Worm (Caenorhabditis elegans): ENCODE measurements around the gene sfxn-5.

Gene sfxn-5

DNA sequence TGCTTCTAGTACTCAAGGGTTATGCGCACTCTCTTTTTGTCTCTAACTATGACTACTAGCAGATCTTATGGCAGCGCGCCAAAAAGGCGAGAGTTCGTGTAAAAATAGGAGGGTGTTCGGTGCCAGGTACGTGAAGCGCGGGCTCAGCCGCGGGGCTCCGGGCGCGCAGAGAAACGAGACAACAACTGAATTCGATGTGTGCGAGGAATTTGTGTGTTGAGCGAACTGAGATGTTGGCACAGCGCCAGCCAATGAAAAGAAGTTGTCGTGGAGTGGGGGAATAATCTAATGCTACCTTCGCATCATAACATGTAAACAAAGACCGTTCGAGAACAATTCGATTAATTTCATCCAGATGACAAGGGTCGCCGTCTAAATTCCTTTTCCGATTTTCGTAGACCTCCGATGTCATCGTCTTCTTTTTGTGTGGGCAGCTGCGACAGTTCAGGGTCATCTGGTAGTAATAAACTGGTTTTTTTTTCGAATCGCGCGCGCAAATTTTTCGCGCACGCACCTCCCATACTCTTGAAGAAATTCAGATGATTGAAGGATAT lies 26.6 kb upstream of the sfxn-5 start (continued):
- TF ChIP-seq mep-1 (tag; optimal IDR thresholded peaks at IDR 0.05) (peak; percentile 25), tra-1 (GFP tag; IDR thresholded peaks at IDR 0.05) (0 out of 2 replicates have a peak, but pooled peaks have one; percentile 15), rbr-2 (tag; optimal IDR thresholded peaks at IDR 0.05) (peak; percentile 81), daf-8 (GFP tag; IDR thresholded peaks at IDR 0.05) (no peak), zfp-2 (tag; optimal IDR thresholded peaks at IDR 0.05) (no peak), F37D6.2 (tag; optimal IDR thresholded peaks at IDR 0.05) (peak; percentile 59), dmd-9 (GFP tag; IDR thresholded peaks at IDR 0.05) (no peak), D1046.2 (GFP tag; IDR thresholded peaks at IDR 0.05) (0 out of 2 replicates have a peak, but pooled peaks have one; percentile 57), nhr-111 (GFP tag; optimal IDR thresholded peaks at IDR 0.05) (no peak), nhr-41 (GFP tag; IDR thresholded peaks at IDR 0.05) (no peak), sdz-12 (GFP tag; optimal IDR thresholded peaks at IDR 0.05) (no peak), madf-5 (GFP tag; IDR thresholded peaks at IDR 0.05) (no peak), php-3 (GFP tag; IDR thresholded peaks at IDR 0.05) (no peak), mxl-2 (GFP tag; conservative IDR thresholded peaks at IDR 0.05) (0 out of 2 replicates have a peak, but pooled peaks have one; percentile 15), mes-2 (tag; optimal IDR thresholded peaks at IDR 0.05; ENCODE audit: poor library complexity, severe bottlenecking) (peak; percentile 43), R02D3.7 (tag; optimal IDR thresholded peaks at IDR 0.05) (no peak), hlh-11 (tag; optimal IDR thresholded peaks at IDR 0.05) (peak; percentile 49), T20F7.1 (GFP tag; optimal IDR thresholded peaks at IDR 0.05) (no peak), unc-130 (GFP tag; optimal IDR thresholded peaks at IDR 0.05) (no peak), unc-39 (tag; optimal IDR thresholded peaks at IDR 0.05) (no peak), nhr-77 (tag; optimal IDR thresholded peaks at IDR 0.05) (peak; percentile 16), F10B5.3 (tag; optimal IDR thresholded peaks at IDR 0.05) (no peak), Y105C5A.15 (GFP tag; IDR thresholded peaks at IDR 0.05) (no peak), egl-27 (tag; optimal IDR thresholded peaks at IDR 0.05) (no peak), nhr-42 (GFP tag; IDR thresholded peaks at IDR 0.05) (peak; percentile 57), gei-8 (GFP tag; optimal IDR thresholded peaks at IDR 0.05) (no peak), nhr-6 (tag; optimal IDR thresholded peaks at IDR 0.05) (no peak), Y5F2A.4 (GFP tag; optimal IDR thresholded peaks at IDR 0.05) (no peak), ceh-20 (GFP tag; IDR thresholded peaks at IDR 0.05) (peak; percentile 39; the same call in 1 of the 2 replicates), zip-2 (tag; optimal IDR thresholded peaks at IDR 0.05) (no peak), aha-1 (tag) (peak; percentile 97), jun-1 (tag; optimal IDR thresholded peaks at IDR 0.05) (no peak), daf-12 (tag; optimal IDR thresholded peaks at IDR 0.05) (no peak), duxl-1 (tag; optimal IDR thresholded peaks at IDR 0.05; ENCODE audit: poor library complexity) (no peak), pqm-1 (tag; optimal IDR thresholded peaks at IDR 0.05) (no peak), vab-7 (GFP tag; IDR thresholded peaks at IDR 0.05) (no peak), nhr-48 (tag; optimal IDR thresholded peaks at IDR 0.05) (no peak), ceh-44 (GFP tag; IDR thresholded peaks at IDR 0.05) (no peak), daf-19 (GFP tag; conservative IDR thresholded peaks at IDR 0.05) (no peak), lin-29 (GFP tag; IDR thresholded peaks at IDR 0.05) (no peak), F26F4.8 (GFP tag; conservative IDR thresholded peaks at IDR 0.05) (no peak), ctbp-1 (GFP tag; IDR thresholded peaks at IDR 0.05) (peak; percentile 82; the same call in 1 of the 2 replicates), madf-9 (GFP tag; conservative IDR thresholded peaks at IDR 0.05) (no peak), tag-97 (GFP tag; IDR thresholded peaks at IDR 0.05) (no peak), lsy-2 (tag; optimal IDR thresholded peaks at IDR 0.05) (peak; percentile 46 to 78), zip-11 (GFP tag; IDR thresholded peaks at IDR 0.05) (no peak), hlh-30 (tag; optimal IDR thresholded peaks at IDR 0.05; ENCODE audit: insufficient read depth) (peak; percentile 54), fos-1 (tag; optimal IDR thresholded peaks at IDR 0.05) (no peak), ceh-28 (tag; optimal IDR thresholded peaks at IDR 0.05) (no peak), spr-1 (tag; optimal IDR thresholded peaks at IDR 0.05) (peak; percentile 31), F49E8.2 (tag; optimal IDR thresholded peaks at IDR 0.05; ENCODE audit: borderline replicate concordance) (no peak)
